Worm (Caenorhabditis elegans): ENCODE data around the gene B0304.4.

ce11 chrII:4560068-4560467 lies 37.0 kb upstream of the B0304.4 start, which contains the start of gene M03A1.8:
- no peak for TF ChIP-seq hif-1 (tag; optimal IDR thresholded peaks at IDR 0.05)
- TF ChIP-seq lin-1 (GFP tag; IDR thresholded peaks at IDR 0.05): no peak
- no peak for TF ChIP-seq mdl-1 (tag; optimal IDR thresholded peaks at IDR 0.05)
- no peak for TF ChIP-seq pha-4 (GFP tag; IDR thresholded peaks at IDR 0.05)
- TF ChIP-seq pha-4 (tag; optimal IDR thresholded peaks at IDR 0.05): no peak
- TF ChIP-seq dve-1 (tag; optimal IDR thresholded peaks at IDR 0.05; ENCODE audit: insufficient read depth): no peak
- no peak for TF ChIP-seq nhr-25 (tag; optimal IDR thresholded peaks at IDR 0.05; ENCODE audit: borderline replicate concordance, insufficient read depth)
- no peak for TF ChIP-seq zag-1 (tag; optimal IDR thresholded peaks at IDR 0.05)
- TF ChIP-seq unc-130 (GFP tag; optimal IDR thresholded peaks at IDR 0.05): no peak
- no peak for TF ChIP-seq saeg-2 (GFP tag; IDR thresholded peaks at IDR 0.05)
- no peak for TF ChIP-seq ceh-32 (tag; optimal IDR thresholded peaks at IDR 0.05; ENCODE audit: poor library complexity)

All from whole organism, L4 larva.